Fruit fly (Drosophila melanogaster): ENCODE measurements around the gene CG11694.

DNA sequence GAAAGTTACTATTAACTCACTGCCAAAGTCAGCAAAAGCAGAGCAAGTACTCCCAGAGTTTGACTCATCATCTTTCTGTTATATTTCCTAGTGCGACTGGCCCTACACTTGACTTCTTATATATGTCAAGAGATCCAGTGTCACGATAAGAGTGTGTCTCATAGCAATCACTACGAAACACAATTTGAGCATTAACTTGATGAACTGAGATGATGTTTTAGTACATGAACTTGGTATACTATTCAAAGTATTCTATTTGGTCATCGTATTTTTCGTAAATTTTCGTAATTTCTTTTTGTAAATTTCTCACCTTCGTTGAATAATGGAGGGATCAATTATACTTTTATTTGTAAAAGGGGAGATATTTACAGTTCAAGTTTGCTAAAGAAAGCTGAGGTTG lies 21.5 kb downstream of the CG11694 start, which contains the start of gene CG11672:
- TF ChIP-seq CTCF (optimal IDR thresholded peaks at IDR 0.05) (no peak), CG8478 (optimal IDR thresholded peaks at IDR 0.05) (no peak)
